Fruit fly (Drosophila melanogaster): ENCODE results near the gene SMC1.

SMC1 gene

dm6 chr3R:24047226-24047976 lies 10.7 kb upstream of the SMC1 start, which contains the start of gene CG5986 (continued):
- TF ChIP-seq Smox (GFP tag; optimal IDR thresholded peaks at IDR 0.05) (no peak), CG6792 (GFP tag; optimal IDR thresholded peaks at IDR 0.05) (no peak), CG10669 (GFP tag; optimal IDR thresholded peaks at IDR 0.05) (no peak), Sox102F (GFP tag; optimal IDR thresholded peaks at IDR 0.05) (no peak), lz (GFP tag; optimal IDR thresholded peaks at IDR 0.05) (no peak), CG3032 (tag; optimal IDR thresholded peaks at IDR 0.05) (no peak), CG8119 (GFP tag; IDR thresholded peaks at IDR 0.05) (peak; percentile 74), Gug (GFP tag; IDR thresholded peaks at IDR 0.05) (no peak), CG31627 (GFP tag; optimal IDR thresholded peaks at IDR 0.05) (no peak), Ets96B (tag; optimal IDR thresholded peaks at IDR 0.05) (no peak), CG34406 (GFP tag; optimal IDR thresholded peaks at IDR 0.05) (no peak), CG6163 (GFP tag; IDR thresholded peaks at IDR 0.05) (peak; percentile 73; the same call in 2 of the 3 replicates), CG6854 (GFP tag; optimal IDR thresholded peaks at IDR 0.05) (peak; percentile 2), dsx (GFP tag; optimal IDR thresholded peaks at IDR 0.05; ENCODE audit: poor library complexity, severe bottlenecking) (no peak), Sox15 (GFP tag; optimal IDR thresholded peaks at IDR 0.05) (no peak), CG1621 (tag; optimal IDR thresholded peaks at IDR 0.05) (no peak), fd85E (GFP tag; optimal IDR thresholded peaks at IDR 0.05) (peak; percentile 15), spab (GFP tag; optimal IDR thresholded peaks at IDR 0.05) (no peak), Blimp-1 (GFP tag; optimal IDR thresholded peaks at IDR 0.05) (no peak), CG16779 (tag; optimal IDR thresholded peaks at IDR 0.05) (peak; percentile 56), Hr4 (GFP tag; optimal IDR thresholded peaks at IDR 0.05) (no peak), CG11902 (GFP tag; optimal IDR thresholded peaks at IDR 0.05) (no peak), pdm3 (GFP tag; optimal IDR thresholded peaks at IDR 0.05) (no peak), CG11294 (GFP tag; IDR thresholded peaks at IDR 0.05) (no peak; the same call in 1 of the 2 replicates), Hr38 (GFP tag; optimal IDR thresholded peaks at IDR 0.05) (no peak), CG7368 (GFP tag; optimal IDR thresholded peaks at IDR 0.05) (no peak), Hr39 (GFP tag; optimal IDR thresholded peaks at IDR 0.05) (no peak), ss (GFP tag; optimal IDR thresholded peaks at IDR 0.05) (peak; percentile 36 to 55), cyc (GFP tag; optimal IDR thresholded peaks at IDR 0.05) (no peak)

DNA sequence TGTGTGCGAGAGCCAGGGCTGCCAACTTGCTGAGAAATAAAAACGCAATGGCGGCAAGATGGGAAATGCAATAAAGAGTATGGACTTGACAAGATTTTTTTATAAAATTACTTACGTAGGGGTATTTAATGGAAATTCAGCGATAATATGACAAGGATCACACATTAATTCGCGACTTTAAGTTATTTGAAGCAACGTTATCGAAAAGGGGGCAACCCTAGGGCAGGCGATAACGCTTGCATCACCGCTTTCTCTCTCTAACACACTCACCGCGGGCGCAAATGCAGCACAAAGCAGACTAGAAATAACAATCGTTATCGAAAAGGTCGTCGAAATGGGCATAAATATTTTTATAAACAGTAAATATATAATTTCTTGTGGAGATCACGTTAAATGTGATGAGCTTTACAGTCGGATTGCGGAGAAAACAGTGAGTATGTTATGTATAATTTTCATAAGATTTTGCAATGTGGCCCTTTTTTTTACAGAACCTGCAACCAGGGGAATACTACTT lies 10.0 kb upstream of the SMC1 start, which contains the start of gene Rox8:
Gene Rox8 (minus strand): TSS at position 268 of the 514 bp plus-strand sequence.
- TF ChIP-seq Hr4 (GFP tag; optimal IDR thresholded peaks at IDR 0.05) = peak; percentile 43
- TF ChIP-seq CG32006 (GFP tag; optimal IDR thresholded peaks at IDR 0.05) = peak; percentile 14
- peak; percentile 24 for TF ChIP-seq fkh (GFP tag; optimal IDR thresholded peaks at IDR 0.05)
- peak; percentile 12 for TF ChIP-seq Ets96B (tag; optimal IDR thresholded peaks at IDR 0.05)
- TF ChIP-seq esn (GFP tag; optimal IDR thresholded peaks at IDR 0.05) = peak; percentile 63
- TF ChIP-seq ss (GFP tag; optimal IDR thresholded peaks at IDR 0.05) = peak; percentile 25 to 33
- peak; percentile 31 for TF ChIP-seq CG16779 (tag; optimal IDR thresholded peaks at IDR 0.05)
- TF ChIP-seq CG3032 (tag; optimal IDR thresholded peaks at IDR 0.05) = peak; percentile 44
- TF ChIP-seq CG6808 (GFP tag; optimal IDR thresholded peaks at IDR 0.05) = peak; percentile 16
- TF ChIP-seq svp (GFP tag) = peak; percentile 79
- no peak; the same call in 2 of the 3 replicates for TF ChIP-seq CG8119 (GFP tag; IDR thresholded peaks at IDR 0.05)
- TF ChIP-seq Blimp-1 (GFP tag; optimal IDR thresholded peaks at IDR 0.05) = no peak
- TF ChIP-seq CG11294 (GFP tag; IDR thresholded peaks at IDR 0.05) = no peak
- peak; percentile 43 for TF ChIP-seq lz (GFP tag; optimal IDR thresholded peaks at IDR 0.05)
- no peak for TF ChIP-seq CG11902 (GFP tag; optimal IDR thresholded peaks at IDR 0.05)
- peak; percentile 59 for TF ChIP-seq CG34406 (GFP tag; optimal IDR thresholded peaks at IDR 0.05)
- TF ChIP-seq CG8319 (GFP tag; optimal IDR thresholded peaks at IDR 0.05) = peak; percentile 1
- peak; percentile 45 for TF ChIP-seq CG3919 (GFP tag; optimal IDR thresholded peaks at IDR 0.05)
- TF ChIP-seq vri (GFP tag; optimal IDR thresholded peaks at IDR 0.05) = peak; percentile 93
- peak; percentile 80 for TF ChIP-seq Sox14 (GFP tag; optimal IDR thresholded peaks at IDR 0.05)
- no peak for TF ChIP-seq Hr38 (GFP tag; optimal IDR thresholded peaks at IDR 0.05)
- no peak for TF ChIP-seq CG9139 (GFP tag; optimal IDR thresholded peaks at IDR 0.05)
- 0 out of 3 replicates have a peak, but pooled peaks have one; percentile 20 for TF ChIP-seq eg (GFP tag; IDR thresholded peaks at IDR 0.05)
- no peak for TF ChIP-seq OdsH (GFP tag; optimal IDR thresholded peaks at IDR 0.05)
- TF ChIP-seq Eip78C (GFP tag) = peak; percentile 81
- peak; percentile 11 for TF ChIP-seq CG6792 (GFP tag; optimal IDR thresholded peaks at IDR 0.05)
- no peak for TF ChIP-seq Sox15 (GFP tag; optimal IDR thresholded peaks at IDR 0.05)
- TF ChIP-seq dsx (GFP tag; optimal IDR thresholded peaks at IDR 0.05; ENCODE audit: poor library complexity, severe bottlenecking) = peak; percentile 39
- TF ChIP-seq dac (GFP tag; optimal IDR thresholded peaks at IDR 0.05) = no peak
- no peak for TF ChIP-seq salr (GFP tag; optimal IDR thresholded peaks at IDR 0.05)
- TF ChIP-seq Gug (GFP tag; IDR thresholded peaks at IDR 0.05) = no peak
- peak; percentile 74 for TF ChIP-seq CG6276 (GFP tag; optimal IDR thresholded peaks at IDR 0.05)
- TF ChIP-seq CG8632 (GFP tag; optimal IDR thresholded peaks at IDR 0.05) = peak; percentile 12

All from whole organism, prepupa.